Fruit fly (Drosophila melanogaster): ENCODE results near the gene CG9281.

Gene CG9281

dm6 chrX:15738890-15739550 is 28.7 kb upstream of the CG9281 start, which contains the start of the genes CG11679 and CG8206 (continued):
- peak; percentile 35 for TF ChIP-seq CG4820 (GFP tag; optimal IDR thresholded peaks at IDR 0.05)
- TF ChIP-seq CG11456 (GFP tag; IDR thresholded peaks at IDR 0.05) = no peak
- no peak for TF ChIP-seq CG3726 (GFP tag; IDR thresholded peaks at IDR 0.05)
- no peak for TF ChIP-seq CG31388 (GFP tag; optimal IDR thresholded peaks at IDR 0.05)
- no peak for TF ChIP-seq CG1647 (GFP tag; optimal IDR thresholded peaks at IDR 0.05)
- no peak for TF ChIP-seq CG12744 (GFP tag; optimal IDR thresholded peaks at IDR 0.05)
- TF ChIP-seq CG3847 (GFP tag; IDR thresholded peaks at IDR 0.05) = 0 out of 2 replicates have a peak, but pooled peaks have one; percentile 24
- no peak for TF ChIP-seq slp2 (GFP tag; optimal IDR thresholded peaks at IDR 0.05)
- TF ChIP-seq CG3281 (GFP tag; optimal IDR thresholded peaks at IDR 0.05) = peak; percentile 15
- no peak for TF ChIP-seq H2.0 (GFP tag; IDR thresholded peaks at IDR 0.05)
- TF ChIP-seq bowl (GFP tag; IDR thresholded peaks at IDR 0.05) = no peak
- TF ChIP-seq Asciz (GFP tag; optimal IDR thresholded peaks at IDR 0.05) = no peak
- TF ChIP-seq eve (GFP tag; optimal IDR thresholded peaks at IDR 0.05) = no peak
- peak; percentile 57 for TF ChIP-seq HmgZ (tag; optimal IDR thresholded peaks at IDR 0.05)
- TF ChIP-seq ATbp (GFP tag; optimal IDR thresholded peaks at IDR 0.05) = no peak
- peak; percentile 6 for TF ChIP-seq tin (GFP tag; optimal IDR thresholded peaks at IDR 0.05)
- peak; percentile 39 for TF ChIP-seq NfI (GFP tag; optimal IDR thresholded peaks at IDR 0.05)
- TF ChIP-seq CG8924 (tag; optimal IDR thresholded peaks at IDR 0.05) = no peak
- TF ChIP-seq unpg (GFP tag; optimal IDR thresholded peaks at IDR 0.05) = peak; percentile 15
- TF ChIP-seq CG17385 (GFP tag; optimal IDR thresholded peaks at IDR 0.05) = peak; percentile 3
- peak; percentile 89 for TF ChIP-seq row (GFP tag; IDR thresholded peaks at IDR 0.05)
- peak; percentile 49 for TF ChIP-seq CG7839 (tag; optimal IDR thresholded peaks at IDR 0.05)
- peak; percentile 42 for TF ChIP-seq CG2712 (tag; optimal IDR thresholded peaks at IDR 0.05)
- no peak for TF ChIP-seq Ada2b (GFP tag; IDR thresholded peaks at IDR 0.05)
- TF ChIP-seq CG8478 (optimal IDR thresholded peaks at IDR 0.05) = no peak
- peak; percentile 55; the same call in 1 of the 3 replicates for TF ChIP-seq CG34422 (GFP tag; IDR thresholded peaks at IDR 0.05)
- TF ChIP-seq emc (GFP tag; optimal IDR thresholded peaks at IDR 0.05) = no peak
- TF ChIP-seq pzg (GFP tag; optimal IDR thresholded peaks at IDR 0.05) = peak; percentile 54
- no peak for TF ChIP-seq CG1024 (GFP tag; IDR thresholded peaks at IDR 0.05)
- peak; percentile 43 for TF ChIP-seq CG13624 (GFP tag; optimal IDR thresholded peaks at IDR 0.05)
- TF ChIP-seq sens-2 (GFP tag; IDR thresholded peaks at IDR 0.05) = no peak
- TF ChIP-seq CG2199 (GFP tag; IDR thresholded peaks at IDR 0.05) = no peak
- TF ChIP-seq grau (tag; optimal IDR thresholded peaks at IDR 0.05) = peak; percentile 55
- TF ChIP-seq CG18262 (tag; optimal IDR thresholded peaks at IDR 0.05) = peak; percentile 29
- no peak for TF ChIP-seq CG12155 (GFP tag; optimal IDR thresholded peaks at IDR 0.05)
- TF ChIP-seq Gsc (GFP tag; IDR thresholded peaks at IDR 0.05) = no peak
- TF ChIP-seq lov (optimal IDR thresholded peaks at IDR 0.05) = no peak
- TF ChIP-seq lov (GFP tag; IDR thresholded peaks at IDR 0.05) = no peak
- no peak for TF ChIP-seq crol (GFP tag; IDR thresholded peaks at IDR 0.05)
- TF ChIP-seq B-H2 (GFP tag; optimal IDR thresholded peaks at IDR 0.05) = peak; percentile 1
- TF ChIP-seq CG32772 (GFP tag; IDR thresholded peaks at IDR 0.05) = 0 out of 2 replicates have a peak, but pooled peaks have one; percentile 30
- TF ChIP-seq CG12104 (GFP tag; optimal IDR thresholded peaks at IDR 0.05) = no peak
- no peak for TF ChIP-seq CG1602 (GFP tag; optimal IDR thresholded peaks at IDR 0.05)
- no peak for TF ChIP-seq mld (GFP tag; IDR thresholded peaks at IDR 0.05; ENCODE audit: partially characterized antibody)
- no peak for TF ChIP-seq Sox102F (GFP tag; optimal IDR thresholded peaks at IDR 0.05)
- no peak for TF ChIP-seq seq (GFP tag; IDR thresholded peaks at IDR 0.05)
- peak; percentile 32; the same call in 1 of the 3 replicates for TF ChIP-seq knrl (GFP tag; IDR thresholded peaks at IDR 0.05; ENCODE audit: partially characterized antibody)
- no peak for TF ChIP-seq fd3F (GFP tag; optimal IDR thresholded peaks at IDR 0.05)
- TF ChIP-seq odd (GFP tag; optimal IDR thresholded peaks at IDR 0.05) = no peak
- TF ChIP-seq CG30403 (GFP tag; optimal IDR thresholded peaks at IDR 0.05) = peak; percentile 53
- TF ChIP-seq hbn (GFP tag; IDR thresholded peaks at IDR 0.05; ENCODE audit: partially characterized antibody) = no peak

Measured in whole organism, embryonic.